Fruit fly (Drosophila melanogaster): ENCODE data around the gene Oga.
A peak's percentile ranks its signal among the peaks of the same experiment; 100 is the strongest.

Oga gene

DNA sequence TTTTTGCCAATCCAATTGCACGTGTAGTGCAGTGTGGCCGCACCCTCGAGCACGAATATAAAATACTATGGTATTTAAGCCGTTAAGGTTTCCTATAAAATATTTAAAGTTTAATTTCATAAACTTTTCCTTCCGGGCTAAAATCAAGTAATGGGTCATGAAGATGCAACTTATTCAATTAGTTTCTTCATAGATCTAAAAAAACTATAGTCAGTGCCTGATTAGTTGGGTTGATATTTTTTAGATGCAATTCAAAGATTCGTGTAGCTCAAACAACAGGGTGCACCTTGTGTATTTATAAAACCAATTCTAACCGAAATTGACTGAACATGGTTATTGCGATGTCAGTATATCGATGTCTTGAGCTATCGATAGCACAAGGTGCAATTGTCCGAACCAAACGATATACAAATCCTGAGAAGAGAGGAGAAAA is at the start of gene Oga, which contains the start of gene Smyd5 (continued):
- TF ChIP-seq CG14710 (tag; optimal IDR thresholded peaks at IDR 0.05) (peak; percentile 81), ac (GFP tag; optimal IDR thresholded peaks at IDR 0.05) (no peak), Ets65A (GFP tag) (peak; percentile 12), Dip2 (GFP tag; IDR thresholded peaks at IDR 0.05) (no peak), Vsx1 (GFP tag; optimal IDR thresholded peaks at IDR 0.05) (no peak), repo (GFP tag; optimal IDR thresholded peaks at IDR 0.05) (no peak), mam (GFP tag; optimal IDR thresholded peaks at IDR 0.05) (peak; percentile 58), CG9727 (GFP tag; optimal IDR thresholded peaks at IDR 0.05) (peak; percentile 12), CG10979 (tag; optimal IDR thresholded peaks at IDR 0.05) (no peak), Deaf1 (tag; optimal IDR thresholded peaks at IDR 0.05) (no peak), CG10147 (GFP tag; optimal IDR thresholded peaks at IDR 0.05) (peak; percentile 34), Xrp1 (GFP tag; IDR thresholded peaks at IDR 0.05) (no peak), CG10565 (GFP tag; optimal IDR thresholded peaks at IDR 0.05) (no peak), Awh (GFP tag; IDR thresholded peaks at IDR 0.05) (no peak), sim (GFP tag; IDR thresholded peaks at IDR 0.05) (no peak), Pdp1 (GFP tag; optimal IDR thresholded peaks at IDR 0.05) (peak; percentile 37 to 57), caup (GFP tag; optimal IDR thresholded peaks at IDR 0.05; ENCODE audit: severe bottlenecking) (no peak), Dref (GFP tag; IDR thresholded peaks at IDR 0.05) (peak; percentile 95), pnt (GFP tag; optimal IDR thresholded peaks at IDR 0.05) (peak; percentile 22), Nf-YB (GFP tag; optimal IDR thresholded peaks at IDR 0.05) (no peak), CG10654 (GFP tag; optimal IDR thresholded peaks at IDR 0.05) (no peak), H2.0 (GFP tag; IDR thresholded peaks at IDR 0.05) (0 out of 2 replicates have a peak, but pooled peaks have one; percentile 40), HLH4C (GFP tag; IDR thresholded peaks at IDR 0.05; ENCODE audit: partially characterized antibody) (peak; percentile 94), tll (GFP tag; optimal IDR thresholded peaks at IDR 0.05) (peak in 1 of 2 experiments; percentile 74), BtbVII (GFP tag; optimal IDR thresholded peaks at IDR 0.05) (no peak), CG32767 (GFP tag; IDR thresholded peaks at IDR 0.05) (no peak), chif (GFP tag; optimal IDR thresholded peaks at IDR 0.05) (no peak), ato (GFP tag; IDR thresholded peaks at IDR 0.05; ENCODE audit: partially characterized antibody) (peak; percentile 93), hb (GFP tag; IDR thresholded peaks at IDR 0.05; ENCODE audit: partially characterized antibody) (peak; percentile 94), CG2875 (GFP tag; optimal IDR thresholded peaks at IDR 0.05) (peak; percentile 27), bcd (GFP tag; optimal IDR thresholded peaks at IDR 0.05) (no peak), croc (GFP tag; conservative IDR thresholded peaks at IDR 0.05) (no peak), Mad (GFP tag; optimal IDR thresholded peaks at IDR 0.05) (peak; percentile 29), CG11398 (GFP tag; optimal IDR thresholded peaks at IDR 0.05) (no peak), bowl (GFP tag; IDR thresholded peaks at IDR 0.05) (no peak), NFAT (GFP tag; IDR thresholded peaks at IDR 0.05) (peak; percentile 32; the same call in 1 of the 2 replicates), rib (GFP tag; IDR thresholded peaks at IDR 0.05) (peak; percentile 19; the same call in 1 of the 2 replicates), CG30403 (GFP tag; optimal IDR thresholded peaks at IDR 0.05) (peak; percentile 44), Dll (GFP tag; IDR thresholded peaks at IDR 0.05; ENCODE audit: partially characterized antibody) (peak; percentile 91), jing (GFP tag; optimal IDR thresholded peaks at IDR 0.05) (no peak), E2f1 (GFP tag; IDR thresholded peaks at IDR 0.05) (no peak), CG31224 (GFP tag; IDR thresholded peaks at IDR 0.05) (no peak), Doc2 (GFP tag; IDR thresholded peaks at IDR 0.05) (no peak), CG16863 (GFP tag; optimal IDR thresholded peaks at IDR 0.05) (peak; percentile 38), CG2120 (GFP tag; optimal IDR thresholded peaks at IDR 0.05) (peak; percentile 58), CG15073 (GFP tag; optimal IDR thresholded peaks at IDR 0.05) (no peak), CG14860 (GFP tag; IDR thresholded peaks at IDR 0.05; ENCODE audit: partially characterized antibody) (peak; percentile 90), CoRest (tag; optimal IDR thresholded peaks at IDR 0.05) (peak; percentile 71), crol (GFP tag; IDR thresholded peaks at IDR 0.05) (no peak), CG31441 (GFP tag; IDR thresholded peaks at IDR 0.05) (no peak), zen (tag; optimal IDR thresholded peaks at IDR 0.05) (peak; percentile 24)
